Worm (Caenorhabditis elegans): ENCODE data around the gene C38H2.3.

Gene C38H2.3

DNA sequence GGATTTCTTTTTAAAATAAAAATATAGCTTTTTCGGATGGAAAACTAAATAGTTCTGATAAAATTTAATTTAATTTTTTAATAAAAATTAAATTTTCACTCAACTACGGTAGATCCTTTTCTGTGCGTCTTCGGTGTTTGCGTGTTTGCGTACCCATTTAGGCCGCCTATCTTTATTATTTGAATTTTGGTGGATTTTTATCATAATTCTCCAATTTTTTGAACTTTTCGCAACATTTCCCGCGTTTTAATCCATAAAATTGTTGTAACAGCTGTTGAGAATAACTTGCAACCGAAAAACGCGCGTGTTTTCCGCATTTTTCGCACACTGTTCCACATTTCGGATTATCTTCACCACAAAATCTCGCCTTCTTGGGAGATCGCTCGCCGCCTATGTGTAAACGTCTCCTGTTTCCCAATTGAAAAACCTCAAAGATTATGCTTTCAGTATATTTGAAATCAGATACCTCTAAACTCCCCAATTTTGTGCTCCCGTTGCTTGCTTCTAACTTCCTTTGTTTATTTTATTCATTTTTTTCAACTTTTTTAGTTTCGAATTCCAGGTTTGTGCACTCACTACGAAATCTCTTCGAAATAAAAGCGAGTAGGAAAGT lies 34.7 kb downstream of the C38H2.3 start, which contains the start of gene T07C4.3:
Gene T07C4.3 (plus strand): TSS at position 563 of the 613 bp plus-strand sequence.
- no peak for TF ChIP-seq dao-5 (tag; optimal IDR thresholded peaks at IDR 0.05)
- TF ChIP-seq W03F9.2 (tag; optimal IDR thresholded peaks at IDR 0.05) = no peak
- TF ChIP-seq him-1 (tag; optimal IDR thresholded peaks at IDR 0.05) = no peak

DNA sequence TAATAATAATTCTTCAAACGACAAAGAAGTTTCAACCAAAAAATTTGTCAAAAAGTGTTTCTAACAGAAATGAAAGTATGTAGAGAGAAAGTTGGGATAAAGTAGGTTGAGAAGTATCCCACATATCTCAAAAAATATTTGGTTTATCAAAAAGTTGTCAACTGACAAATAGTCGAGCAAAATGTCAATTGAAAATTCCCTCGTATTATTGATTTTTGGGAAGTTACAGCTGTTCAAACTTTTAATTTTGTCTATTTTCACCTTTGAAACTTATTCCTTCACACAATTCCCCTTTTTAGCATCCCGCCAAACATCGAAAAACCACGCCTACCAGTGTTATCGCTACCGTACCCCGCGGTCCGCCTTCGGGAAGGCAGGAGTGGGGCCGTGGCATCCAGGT lies 39.3 kb downstream of the C38H2.3 start, which contains the start of gene tbx-8:
Gene tbx-8 (plus strand): TSS at position 301 of the 400 bp plus-strand sequence.
- no peak for TF ChIP-seq dao-5 (tag; optimal IDR thresholded peaks at IDR 0.05)
- no peak for TF ChIP-seq him-1 (tag; optimal IDR thresholded peaks at IDR 0.05)
- TF ChIP-seq W03F9.2 (tag; optimal IDR thresholded peaks at IDR 0.05) = no peak

DNA sequence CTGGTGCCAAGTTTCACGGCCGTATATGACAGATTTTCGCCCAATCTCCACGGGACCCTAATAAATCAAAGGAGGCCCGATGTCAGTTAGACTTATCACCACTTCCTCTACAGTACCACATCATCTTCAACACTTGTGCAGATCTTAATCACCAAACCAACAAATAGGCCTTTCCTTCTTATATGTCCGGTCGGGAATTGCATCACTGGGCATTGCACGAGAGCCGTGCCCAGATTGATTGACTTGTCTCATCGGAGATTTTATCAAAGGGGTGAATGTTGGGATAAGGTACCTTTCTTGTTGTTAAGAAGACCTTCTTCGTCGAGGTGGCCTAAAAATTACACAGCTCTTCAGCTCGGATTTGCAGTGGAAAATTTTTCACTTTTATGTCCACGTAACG lies 41.6 kb downstream of the C38H2.3 start:
- TF ChIP-seq dao-5 (tag; optimal IDR thresholded peaks at IDR 0.05) (no peak), W03F9.2 (tag; optimal IDR thresholded peaks at IDR 0.05) (no peak), him-1 (tag; optimal IDR thresholded peaks at IDR 0.05) (no peak)

DNA sequence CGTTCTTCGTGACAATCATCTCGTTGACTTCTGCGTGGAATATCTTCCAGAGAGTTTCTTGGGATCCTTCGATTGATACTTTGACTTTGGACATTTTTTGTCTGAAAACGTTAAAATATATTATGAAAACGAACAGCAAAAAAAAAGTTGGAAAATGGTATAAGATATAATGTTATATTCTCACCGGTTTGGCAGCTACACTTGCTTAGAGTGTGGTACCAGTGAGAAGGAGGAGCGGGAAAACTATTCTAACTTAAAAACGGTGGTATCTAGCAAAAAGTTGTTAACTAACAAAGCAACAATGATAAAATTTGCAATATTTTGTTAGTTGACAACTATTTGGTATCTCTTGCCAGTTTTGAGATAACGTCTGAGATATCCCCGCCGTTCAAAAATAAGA lies 44.6 kb downstream of the C38H2.3 start, which contains the start of gene tbx-9:
Gene tbx-9 (minus strand): TSS at position 101 of the 400 bp plus-strand sequence.
- TF ChIP-seq W03F9.2 (tag; optimal IDR thresholded peaks at IDR 0.05) (no peak), him-1 (tag; optimal IDR thresholded peaks at IDR 0.05) (no peak), dao-5 (tag; optimal IDR thresholded peaks at IDR 0.05) (no peak)

DNA sequence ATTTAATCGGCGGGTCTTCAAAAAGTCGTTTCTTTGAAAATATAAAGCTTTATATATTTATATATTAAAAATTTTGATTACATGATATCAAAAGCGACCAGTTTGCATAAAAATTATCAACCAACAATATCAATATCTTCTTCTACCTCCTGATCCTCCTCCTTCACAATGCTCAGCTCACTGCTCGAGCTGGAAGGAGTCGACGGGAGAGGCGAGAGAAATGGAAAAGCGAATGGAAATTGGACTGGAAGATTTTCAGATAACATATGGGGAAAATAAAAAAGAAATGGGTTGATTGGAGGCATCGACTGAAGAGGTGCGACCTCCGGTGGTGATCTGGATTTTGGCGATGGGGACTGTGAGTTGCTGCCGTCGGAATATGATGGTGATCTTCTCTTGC lies 46.4 kb downstream of the C38H2.3 start:
- TF ChIP-seq dao-5 (tag; optimal IDR thresholded peaks at IDR 0.05) (no peak), W03F9.2 (tag; optimal IDR thresholded peaks at IDR 0.05) (no peak), him-1 (tag; optimal IDR thresholded peaks at IDR 0.05) (no peak)

DNA sequence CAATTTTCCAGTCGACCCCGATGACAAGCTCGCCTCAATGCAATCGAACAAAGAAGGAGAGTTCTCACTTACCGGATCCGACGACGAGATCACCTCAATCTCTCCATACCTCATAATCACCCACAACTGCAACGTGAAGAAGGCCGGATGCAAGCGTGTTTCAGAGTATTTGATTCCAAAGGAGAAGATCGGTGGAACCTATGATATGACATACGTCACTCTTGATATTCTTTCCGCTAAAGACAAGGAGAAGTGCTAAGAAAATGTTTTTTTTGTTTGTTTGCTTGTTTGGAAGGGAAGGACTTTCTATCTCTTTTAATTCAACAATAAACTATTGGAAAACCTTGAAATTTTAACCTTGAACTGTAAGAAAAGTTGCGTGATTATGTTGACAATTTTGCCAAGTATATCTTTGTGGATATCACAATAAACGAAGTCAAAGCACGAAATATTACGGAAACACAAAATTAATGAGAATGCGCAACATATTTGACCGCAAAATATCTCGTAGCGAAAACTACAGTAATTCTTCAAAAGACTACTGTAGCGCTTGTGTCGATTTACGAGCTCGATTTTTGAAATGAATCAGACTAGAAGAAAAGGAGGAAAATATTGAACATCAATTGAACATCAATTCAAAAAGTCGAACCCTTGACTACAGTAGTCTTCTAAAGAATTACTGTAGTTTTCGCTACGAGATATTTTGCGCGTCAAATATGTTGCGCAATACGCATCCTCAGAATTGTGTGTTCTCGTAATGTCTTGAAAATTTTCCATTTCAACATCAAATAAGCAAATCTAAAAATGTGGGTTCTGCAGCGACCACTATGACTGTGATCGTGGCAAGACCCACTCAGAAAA lies 47.2 kb downstream of the C38H2.3 start:
- TF ChIP-seq W03F9.2 (tag; optimal IDR thresholded peaks at IDR 0.05) (no peak), him-1 (tag; optimal IDR thresholded peaks at IDR 0.05) (no peak)

DNA sequence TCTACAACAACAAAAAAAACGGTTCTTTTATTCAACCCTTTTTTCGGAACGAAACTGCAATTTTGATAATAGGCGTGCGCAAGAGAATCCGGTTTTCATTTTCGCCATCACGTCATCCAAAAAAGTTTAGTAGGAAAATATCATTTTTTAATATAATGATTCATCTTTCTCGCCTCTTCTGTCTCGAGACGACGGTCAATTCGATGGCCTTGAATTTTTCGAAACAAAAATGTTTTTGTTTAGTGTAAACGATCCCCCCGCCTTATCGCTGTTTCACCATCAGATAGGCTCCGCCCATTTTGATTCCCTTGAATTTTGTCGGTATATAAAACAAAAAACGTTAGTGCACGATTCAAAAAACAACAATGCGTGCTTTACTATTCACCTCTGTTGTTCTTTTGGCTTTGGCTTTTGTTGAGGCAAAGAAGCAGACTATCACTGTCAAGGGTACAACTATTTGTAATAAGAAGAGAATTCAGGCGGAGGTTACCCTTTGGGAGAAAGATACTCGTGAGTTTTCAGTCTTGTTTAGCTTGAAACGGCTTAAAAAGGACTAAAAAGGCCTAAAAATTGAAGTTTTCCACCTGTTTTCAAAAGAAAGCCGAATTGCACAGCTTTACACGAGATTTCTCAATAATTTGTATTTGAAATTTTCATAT lies 48.7 kb downstream of the C38H2.3 start, which contains the start of gene ttr-15:
Gene ttr-15 (plus strand): TSS at position 340 of the 659 bp plus-strand sequence.
- TF ChIP-seq W03F9.2 (tag; optimal IDR thresholded peaks at IDR 0.05) (no peak), dao-5 (tag; optimal IDR thresholded peaks at IDR 0.05) (no peak), him-1 (tag; optimal IDR thresholded peaks at IDR 0.05) (no peak)

DNA sequence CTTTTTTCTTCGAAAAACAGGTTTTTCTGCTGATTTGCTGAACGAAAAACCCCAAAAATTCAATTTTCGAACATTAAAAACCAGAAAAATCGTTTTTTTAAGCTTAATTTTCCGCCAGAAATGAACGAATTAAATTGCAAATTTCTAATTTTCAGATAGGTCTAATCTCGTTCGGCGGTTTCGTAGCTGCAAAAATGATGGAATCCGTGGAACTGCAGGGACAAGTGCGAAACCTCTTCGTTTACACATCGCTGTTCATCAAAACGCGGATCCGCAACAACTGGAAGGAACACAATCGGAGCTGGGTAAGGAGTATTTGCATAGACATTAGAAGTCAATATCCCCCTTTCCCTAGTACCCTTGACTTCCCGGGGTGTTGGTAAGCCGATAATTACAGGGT lies 50.3 kb downstream of the C38H2.3 start:
- no peak for TF ChIP-seq dao-5 (tag; optimal IDR thresholded peaks at IDR 0.05)
- no peak for TF ChIP-seq him-1 (tag; optimal IDR thresholded peaks at IDR 0.05)
- no peak for TF ChIP-seq W03F9.2 (tag; optimal IDR thresholded peaks at IDR 0.05)

Data from whole organism, L4/young adult.